Worm (Caenorhabditis elegans): ENCODE results near the gene daf-31.

DNA sequence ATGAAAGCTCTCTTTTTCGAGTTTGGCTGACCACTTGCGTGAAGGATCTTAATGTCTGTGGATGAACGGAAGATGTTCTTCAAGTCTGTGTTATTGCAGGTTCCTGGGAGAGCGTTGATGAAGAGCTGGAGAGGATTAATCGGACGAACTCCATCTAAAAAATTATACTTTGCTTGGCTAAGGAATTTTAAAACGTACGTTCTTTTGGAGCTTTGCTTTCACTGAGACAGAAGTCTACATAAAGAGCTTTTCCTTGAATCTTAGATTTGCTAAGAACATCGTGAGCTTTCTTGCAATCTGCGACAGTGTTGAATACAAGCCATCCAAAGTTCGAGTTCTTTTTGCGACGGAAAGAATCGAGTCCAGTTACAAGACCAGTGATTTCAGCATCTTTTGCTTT is 2.8 kb upstream of the daf-31 start:
- TF ChIP-seq snpc-4 (tag; optimal IDR thresholded peaks at IDR 0.05), result no peak
- TF ChIP-seq mxl-3 (GFP tag; optimal IDR thresholded peaks at IDR 0.05), result no peak
- TF ChIP-seq fos-1 (tag; optimal IDR thresholded peaks at IDR 0.05), result no peak
- no peak for TF ChIP-seq cey-2 (tag; optimal IDR thresholded peaks at IDR 0.05; ENCODE audit: borderline replicate concordance, insufficient read depth)
- TF ChIP-seq saeg-2 (GFP tag; IDR thresholded peaks at IDR 0.05), result no peak
- no peak for TF ChIP-seq nhr-237 (tag; optimal IDR thresholded peaks at IDR 0.05)
- no peak for TF ChIP-seq vab-7 (GFP tag; IDR thresholded peaks at IDR 0.05)
- no peak for TF ChIP-seq pha-4 (GFP tag; IDR thresholded peaks at IDR 0.05)
- no peak for TF ChIP-seq pha-4 (tag; optimal IDR thresholded peaks at IDR 0.05)
- no peak for TF ChIP-seq daf-19 (GFP tag; conservative IDR thresholded peaks at IDR 0.05)
- no peak for TF ChIP-seq dve-1 (tag; optimal IDR thresholded peaks at IDR 0.05; ENCODE audit: insufficient read depth)

Measured in whole organism, L4 larva.